Fruit fly (Drosophila melanogaster) whole organism, wandering third instar larva: Measurements from ENCODE around the gene RpL17.

Source experiments
- Abd-B ChIP-seq: fragments of >200 bp; optimal IDR thresholded peaks from 2 replicates; lab custom pipeline; 2017; ENCODE audit warnings: missing biosample characterization, missing genetic modification characterization
- CG32264 ChIP-seq: fragments of 200-800 bp; sonication (Bioruptor generic); optimal IDR thresholded peaks from 2 replicates; lab custom pipeline; 2016; ENCODE audit warnings: missing biosample characterization, missing genetic modification characterization
- CG9705 ChIP-seq: fragments of 200-800 bp; sonication (Bioruptor generic); optimal IDR thresholded peaks from 2 replicates; lab custom pipeline; 2018; ENCODE audit warnings: missing biosample characterization, mild to moderate bottlenecking, missing genetic modification characterization
- CrebA ChIP-seq: fragments of 200-800 bp; sonication (Bioruptor generic); optimal IDR thresholded peaks from 2 replicates; lab custom pipeline; 2016; ENCODE audit warnings: missing biosample characterization, mild to moderate bottlenecking, missing genetic modification characterization, borderline replicate concordance
- Dfd ChIP-seq: fragments of >200 bp; optimal IDR thresholded peaks from 2 replicates; lab custom pipeline; 2017; ENCODE audit warnings: missing biosample characterization, missing genetic modification characterization
- Dif ChIP-seq: fragments of 200-275, 200-300 bp; sonication (Bioruptor generic); optimal IDR thresholded peaks from 2 replicates; lab custom pipeline; 2018; ENCODE audit warnings: missing biosample characterization, missing genetic modification characterization; ENCODE audit not compliant: partially characterized antibody
- HLH106 ChIP-seq: fragments of 200-800 bp; optimal IDR thresholded peaks from 3 replicates; lab custom pipeline; 2019; ENCODE audit warnings: missing biosample characterization, mild to moderate bottlenecking, missing genetic modification characterization, moderate library complexity
- Hnf4 ChIP-seq: fragments of 200-800 bp; sonication (Bioruptor generic); optimal IDR thresholded peaks from 2 replicates; lab custom pipeline; 2016; ENCODE audit warnings: missing biosample characterization, mild to moderate bottlenecking, missing genetic modification characterization
- Hr83 ChIP-seq: fragments of 200-300 bp; sonication (Bioruptor generic); optimal IDR thresholded peaks from 2 replicates; lab custom pipeline; 2016; ENCODE audit warnings: missing biosample characterization, mild to moderate bottlenecking, missing genetic modification characterization, moderate library complexity; ENCODE audit not compliant: poor library complexity, severe bottlenecking
- Jra ChIP-seq: sonication (Bioruptor generic); optimal IDR thresholded peaks from 2 replicates; lab custom pipeline; 2016; ENCODE audit warnings: missing biosample characterization, missing genetic modification characterization
- Mio ChIP-seq: sonication (Bioruptor generic); optimal IDR thresholded peaks from 2 replicates; lab custom pipeline; 2016; ENCODE audit warnings: missing biosample characterization, missing genetic modification characterization
- Myc ChIP-seq: fragments of >200 bp; optimal IDR thresholded peaks from 2 replicates; lab custom pipeline; 2017
- N ChIP-seq: fragments of >200 bp; optimal IDR thresholded peaks from 2 replicates; lab custom pipeline; 2018; ENCODE audit warnings: missing biosample characterization, missing external identifiers, missing genetic modification characterization
- OdsH ChIP-seq: fragments of 200-800 bp; sonication (Bioruptor generic); optimal IDR thresholded peaks from 2 replicates; lab custom pipeline; 2016; ENCODE audit warnings: missing biosample characterization, mild to moderate bottlenecking, missing genetic modification characterization
- Rel ChIP-seq, 2 experiments: fragments of 200-800 bp; sonication (Bioruptor generic) in 1 of 2; optimal IDR thresholded peaks; 2 replicates in 1 of 2; 3 replicates in 1 of 2; lab custom pipeline; 2016 to 2019; ENCODE audit warnings: mild to moderate bottlenecking in 2 of 2, missing biosample characterization in 2 of 2, missing genetic modification characterization in 2 of 2, moderate library complexity in 1 of 2
- Sp1 ChIP-seq: fragments of 200-800 bp; sonication (Bioruptor generic); optimal IDR thresholded peaks from 3 replicates; lab custom pipeline; 2019; ENCODE audit warnings: missing biosample characterization, mild to moderate bottlenecking, missing genetic modification characterization, moderate library complexity
- Vsx2 ChIP-seq: fragments of 200-300, 225-300 bp; sonication (Bioruptor generic); optimal IDR thresholded peaks from 2 replicates; lab custom pipeline; 2018; ENCODE audit warnings: missing biosample characterization, missing genetic modification characterization; ENCODE audit not compliant: partially characterized antibody
- br ChIP-seq: fragments of 200-800 bp; sonication (Bioruptor generic); optimal IDR thresholded peaks from 2 replicates; lab custom pipeline; 2016; ENCODE audit warnings: missing biosample characterization, missing genetic modification characterization
- brk ChIP-seq: fragments of 200-800 bp; sonication (Bioruptor generic); optimal IDR thresholded peaks from 2 replicates; lab custom pipeline; 2016; ENCODE audit warnings: missing biosample characterization, mild to moderate bottlenecking, missing genetic modification characterization
- dl ChIP-seq, 2 experiments: fragments of 175-275, 200-275 bp in 1 of 2; fragments of 200-275 bp in 1 of 2; sonication (Bioruptor generic); optimal IDR thresholded peaks; lab custom pipeline; 2018; ENCODE audit warnings: mild to moderate bottlenecking in 2 of 2, missing biosample characterization in 2 of 2, missing genetic modification characterization in 2 of 2, moderate library complexity in 2 of 2; ENCODE audit not compliant: partially characterized antibody in 2 of 2, insufficient read depth in 1 of 2
- dmrt93B ChIP-seq: fragments of 200-800 bp; sonication (Bioruptor generic); optimal IDR thresholded peaks from 2 replicates; lab custom pipeline; 2018; ENCODE audit warnings: missing biosample characterization, mild to moderate bottlenecking, missing genetic modification characterization
- dsf ChIP-seq: sonication (Bioruptor generic); optimal IDR thresholded peaks from 2 replicates; lab custom pipeline; 2016; ENCODE audit warnings: missing biosample characterization, missing genetic modification characterization, borderline replicate concordance
- ey ChIP-seq: fragments of 200-800 bp; sonication (Bioruptor generic); optimal IDR thresholded peaks from 2 replicates; lab custom pipeline; 2016; ENCODE audit warnings: missing biosample characterization, missing genetic modification characterization
- foxo ChIP-seq, 2 experiments: fragments of 200-800 bp; sonication (Bioruptor generic); optimal IDR thresholded peaks; 2 replicates in 1 of 2; 3 replicates in 1 of 2; lab custom pipeline; 2016 to 2017; ENCODE audit warnings: missing biosample characterization in 2 of 2, missing genetic modification characterization in 2 of 2
- fru ChIP-seq: fragments of 200-800 bp; sonication (Bioruptor generic); optimal IDR thresholded peaks from 3 replicates; lab custom pipeline; 2016; ENCODE audit warnings: missing biosample characterization, mild to moderate bottlenecking, missing genetic modification characterization
- h ChIP-seq: fragments of 200-800 bp; sonication (Bioruptor generic); optimal IDR thresholded peaks from 3 replicates; lab custom pipeline; 2016; ENCODE audit warnings: missing biosample characterization, mild to moderate bottlenecking, missing genetic modification characterization
- lola ChIP-seq: fragments of >200 bp; optimal IDR thresholded peaks from 2 replicates; lab custom pipeline; 2017; ENCODE audit warnings: missing biosample characterization, missing genetic modification characterization
- pan ChIP-seq: fragments of >200 bp; optimal IDR thresholded peaks from 2 replicates; lab custom pipeline; 2017
- rgr ChIP-seq: fragments of 200-800 bp; sonication (Bioruptor generic); optimal IDR thresholded peaks from 3 replicates; lab custom pipeline; 2016; ENCODE audit warnings: missing biosample characterization, mild to moderate bottlenecking, missing genetic modification characterization
- sage ChIP-seq: fragments of 200-800 bp; sonication (Bioruptor generic); optimal IDR thresholded peaks from 2 replicates; lab custom pipeline; 2016; ENCODE audit warnings: missing biosample characterization, mild to moderate bottlenecking, missing genetic modification characterization
- sv ChIP-seq: fragments of 200-800 bp; sonication (Bioruptor generic); optimal IDR thresholded peaks from 3 replicates; lab custom pipeline; 2016; ENCODE audit warnings: missing biosample characterization, missing genetic modification characterization
- tai ChIP-seq: sonication (Bioruptor generic); optimal IDR thresholded peaks from 2 replicates; lab custom pipeline; 2016; ENCODE audit warnings: missing biosample characterization, missing genetic modification characterization
- usp ChIP-seq: fragments of >200 bp; optimal IDR thresholded peaks from 2 replicates; lab custom pipeline; 2017; ENCODE audit warnings: missing biosample characterization, missing genetic modification characterization
- woc ChIP-seq: sonication (Bioruptor generic); optimal IDR thresholded peaks from 2 replicates; lab custom pipeline; 2016; ENCODE audit warnings: missing biosample characterization, mild to moderate bottlenecking, missing genetic modification characterization

RpL17 gene

DNA sequence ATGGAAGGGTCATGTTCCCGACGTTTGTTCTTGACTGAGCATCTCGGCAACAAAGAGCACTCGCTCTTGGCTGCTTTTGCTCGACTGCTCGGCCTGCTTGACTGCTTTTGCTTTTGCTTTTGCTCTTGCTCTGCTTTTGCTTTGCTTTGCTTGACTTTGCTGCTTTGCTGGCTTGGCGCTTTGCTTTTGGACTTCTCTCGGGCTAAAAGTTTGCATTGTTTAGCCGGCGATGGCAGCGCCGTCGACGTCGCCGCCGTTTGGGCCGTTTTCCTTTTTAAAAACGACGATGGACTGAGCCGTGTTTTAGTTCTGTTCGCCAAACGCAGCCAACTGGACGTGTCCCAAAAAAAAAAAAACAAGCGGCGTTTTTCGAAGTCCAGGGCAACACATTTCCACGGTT is 3.2 kb upstream of the RpL17 start, which contains the start of gene CG14439:
CG14439 (plus strand) TSS at position 301 of the 400 bp plus-strand sequence.
- TF ChIP-seq Rel (GFP tag; optimal IDR thresholded peaks at IDR 0.05; lab: Kevin White, UChicago) (peak; percentile 41), Rel (tag; optimal IDR thresholded peaks at IDR 0.05; lab: Kevin White, UChicago) (no peak), CrebA (GFP tag; lab: Kevin White, UChicago) (no peak)

DNA sequence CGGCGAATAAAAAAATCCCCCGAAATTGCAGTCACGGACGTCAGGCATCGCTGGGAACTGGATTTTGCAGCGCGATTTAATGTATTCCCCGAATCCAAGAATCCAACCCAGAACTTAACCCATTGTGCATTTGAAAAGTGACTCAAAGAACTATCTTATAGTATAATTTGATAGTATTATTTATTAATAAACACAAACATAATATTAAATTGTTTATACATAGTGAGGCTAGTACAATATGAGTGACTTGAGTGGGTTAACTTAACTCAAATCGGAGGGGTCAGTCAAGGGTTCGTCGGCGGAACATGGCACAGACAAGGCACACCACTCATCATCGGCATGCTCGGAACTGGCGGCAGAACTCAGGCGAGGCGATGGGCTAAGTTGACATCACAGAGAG is 2.2 kb upstream of the RpL17 start:
- TF ChIP-seq dmrt93B (GFP tag; lab: Kevin White, UChicago): no peak
- TF ChIP-seq tai (GFP tag; lab: Kevin White, UChicago): no peak
- no peak for TF ChIP-seq CG32264 (GFP tag; lab: Kevin White, UChicago)
- TF ChIP-seq Dif: no peak
- TF ChIP-seq rgr: peak; percentile 44
- peak; percentile 37 for TF ChIP-seq Sp1 (GFP tag; lab: Kevin White, UChicago)
- TF ChIP-seq sv (GFP tag; lab: Kevin White, UChicago): no peak
- no peak for TF ChIP-seq fru (GFP tag; lab: Kevin White, UChicago)
- TF ChIP-seq CG9705 (GFP tag; lab: Kevin White, UChicago): no peak
- TF ChIP-seq Jra (GFP tag; lab: Kevin White, UChicago): no peak
- TF ChIP-seq foxo (GFP tag; optimal IDR thresholded peaks at IDR 0.05; lab: Kevin White, UChicago): no peak
- no peak for TF ChIP-seq Mio
- no peak for TF ChIP-seq dl (GFP tag; optimal IDR thresholded peaks at IDR 0.05; lab: Kevin White, UChicago; ENCODE audit: insufficient read depth in 1 of 2, partially characterized antibody in 2 of 2)
- TF ChIP-seq lola (GFP tag; lab: Kevin White, UChicago): no peak
- TF ChIP-seq Dfd (GFP tag; lab: Kevin White, UChicago): no peak
- no peak for TF ChIP-seq Vsx2
- TF ChIP-seq OdsH (GFP tag; lab: Kevin White, UChicago): peak; percentile 54
- TF ChIP-seq Myc (lab: Kevin White, UChicago): no peak
- no peak for TF ChIP-seq Abd-B (GFP tag; lab: Kevin White, UChicago)
- no peak for TF ChIP-seq CrebA (GFP tag; lab: Kevin White, UChicago)
- TF ChIP-seq Hr83 (GFP tag; lab: Kevin White, UChicago): no peak
- TF ChIP-seq ey: no peak
- peak; percentile 41 for TF ChIP-seq Hnf4 (GFP tag; lab: Kevin White, UChicago)
- no peak for TF ChIP-seq h (GFP tag; lab: Kevin White, UChicago)
- no peak for TF ChIP-seq usp (GFP tag; lab: Kevin White, UChicago)
- TF ChIP-seq br (GFP tag; lab: Kevin White, UChicago): no peak
- TF ChIP-seq dsf (GFP tag; lab: Kevin White, UChicago): no peak
- peak; percentile 50 for TF ChIP-seq HLH106 (tag; lab: Kevin White, UChicago)
- no peak for TF ChIP-seq Rel (GFP tag; optimal IDR thresholded peaks at IDR 0.05; lab: Kevin White, UChicago)
- TF ChIP-seq Rel (tag; optimal IDR thresholded peaks at IDR 0.05; lab: Kevin White, UChicago): no peak
- TF ChIP-seq pan: no peak
- no peak for TF ChIP-seq sage (GFP tag; lab: Kevin White, UChicago)
- no peak for TF ChIP-seq woc (GFP tag; lab: Kevin White, UChicago)
- no peak for TF ChIP-seq brk (GFP tag; lab: Kevin White, UChicago)
- TF ChIP-seq N: no peak

DNA sequence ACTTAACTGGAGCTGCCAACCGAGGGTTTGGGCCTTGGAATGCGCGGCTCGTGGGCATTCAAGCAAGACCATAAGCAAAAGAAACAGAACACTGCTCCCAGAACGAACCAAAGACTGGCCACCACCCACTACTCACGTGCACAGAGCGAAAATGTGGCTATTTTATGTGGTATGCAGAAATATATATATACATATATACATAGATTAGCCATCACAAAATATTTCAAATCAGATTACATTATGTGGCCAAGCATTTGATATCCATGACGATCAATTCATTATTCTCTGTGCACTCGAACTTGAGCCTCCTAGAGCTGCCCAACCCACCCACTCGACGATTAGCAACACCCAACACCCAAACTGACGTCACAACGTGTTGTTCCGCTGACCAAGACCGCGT is 1.5 kb upstream of the RpL17 start:
- TF ChIP-seq foxo (GFP tag; optimal IDR thresholded peaks at IDR 0.05; lab: Kevin White, UChicago) (peak in 1 of 2 experiments; percentile 6), br (GFP tag; lab: Kevin White, UChicago) (peak; percentile 7), Hnf4 (GFP tag; lab: Kevin White, UChicago) (no peak), Abd-B (GFP tag; lab: Kevin White, UChicago) (no peak), HLH106 (tag; lab: Kevin White, UChicago) (peak; percentile 27), ey (peak; percentile 8), Mio (no peak), h (GFP tag; lab: Kevin White, UChicago) (peak; percentile 17)
- TF ChIP-seq, all 38 proteins: peak for 5

DNA sequence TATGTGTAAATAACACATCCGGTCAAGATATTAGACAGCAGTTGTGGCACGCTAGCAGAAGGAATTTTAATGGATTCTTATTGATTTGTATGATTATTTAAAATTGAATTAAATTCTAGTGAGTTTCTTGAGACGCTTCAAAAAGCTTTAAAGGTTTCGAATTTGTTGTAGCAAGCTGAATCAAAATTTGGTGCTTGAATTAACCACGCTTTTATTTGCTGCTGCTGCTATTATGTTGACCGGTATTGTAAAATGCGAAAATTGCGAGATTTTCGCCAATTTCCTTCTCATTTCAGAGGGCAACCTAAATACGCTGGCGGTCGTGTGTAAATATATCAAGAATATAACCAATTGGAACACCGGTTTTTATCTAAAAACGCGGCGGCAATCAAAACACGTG is 846 bp downstream of the RpL17 start:
- TF ChIP-seq br (GFP tag; lab: Kevin White, UChicago) (no peak), Dfd (GFP tag; lab: Kevin White, UChicago) (no peak), OdsH (GFP tag; lab: Kevin White, UChicago) (no peak), foxo (GFP tag; optimal IDR thresholded peaks at IDR 0.05; lab: Kevin White, UChicago) (peak in 1 of 2 experiments; percentile 3), sage (GFP tag; lab: Kevin White, UChicago) (no peak), rgr (no peak), CG9705 (GFP tag; lab: Kevin White, UChicago) (no peak), ey (peak; percentile 17), Jra (GFP tag; lab: Kevin White, UChicago) (no peak), HLH106 (tag; lab: Kevin White, UChicago) (no peak), dmrt93B (GFP tag; lab: Kevin White, UChicago) (no peak), fru (GFP tag; lab: Kevin White, UChicago) (no peak)
